Fruit fly (Drosophila melanogaster): ENCODE measurements around the gene ERp44.

Gene ERp44

dm6 chrX:16335107-16335642, 37.7 kb upstream of the ERp44 start (continued):
- no peak for TF ChIP-seq unc-4 (GFP tag; IDR thresholded peaks at IDR 0.05; ENCODE audit: partially characterized antibody)
- TF ChIP-seq nerfin-2 (GFP tag; IDR thresholded peaks at IDR 0.05; ENCODE audit: partially characterized antibody): no peak
- TF ChIP-seq Atf-2 (GFP tag; optimal IDR thresholded peaks at IDR 0.05): peak; percentile 71
- no peak for TF ChIP-seq HLH4C (GFP tag; IDR thresholded peaks at IDR 0.05; ENCODE audit: partially characterized antibody)
- TF ChIP-seq E2f2 (GFP tag; IDR thresholded peaks at IDR 0.05): peak; percentile 58
- TF ChIP-seq CG14441 (GFP tag; IDR thresholded peaks at IDR 0.05): peak; percentile 82
- peak; percentile 78 for TF ChIP-seq Dbx (GFP tag; IDR thresholded peaks at IDR 0.05)
- TF ChIP-seq CG10654 (GFP tag; optimal IDR thresholded peaks at IDR 0.05): peak; percentile 56
- TF ChIP-seq trh (GFP tag; optimal IDR thresholded peaks at IDR 0.05): peak; percentile 52
- TF ChIP-seq wor (GFP tag; IDR thresholded peaks at IDR 0.05): peak; percentile 51; the same call in 1 of the 2 replicates
- TF ChIP-seq dimm (GFP tag; IDR thresholded peaks at IDR 0.05): no peak
- peak; percentile 63 for TF ChIP-seq fd3F (GFP tag; optimal IDR thresholded peaks at IDR 0.05)
- peak; percentile 78 for TF ChIP-seq Meics (GFP tag; optimal IDR thresholded peaks at IDR 0.05)
- TF ChIP-seq Poxn (GFP tag; IDR thresholded peaks at IDR 0.05): no peak
- peak; percentile 71 for TF ChIP-seq CG13624 (GFP tag; optimal IDR thresholded peaks at IDR 0.05)
- peak; percentile 67 for TF ChIP-seq PHDP (tag; optimal IDR thresholded peaks at IDR 0.05)
- TF ChIP-seq Dip3 (GFP tag; optimal IDR thresholded peaks at IDR 0.05): peak; percentile 62
- TF ChIP-seq CG18619 (GFP tag; optimal IDR thresholded peaks at IDR 0.05): peak; percentile 29
- TF ChIP-seq nom (GFP tag; optimal IDR thresholded peaks at IDR 0.05): peak; percentile 46
- TF ChIP-seq Ptx1 (GFP tag; IDR thresholded peaks at IDR 0.05): peak; percentile 75
- TF ChIP-seq unpg (GFP tag; optimal IDR thresholded peaks at IDR 0.05): peak; percentile 70
- no peak for TF ChIP-seq CG8478 (optimal IDR thresholded peaks at IDR 0.05)
- TF ChIP-seq sug (tag; optimal IDR thresholded peaks at IDR 0.05): peak; percentile 55
- TF ChIP-seq NFAT (GFP tag; IDR thresholded peaks at IDR 0.05): peak; percentile 79
- TF ChIP-seq CG13424 (tag; optimal IDR thresholded peaks at IDR 0.05): peak; percentile 73
- TF ChIP-seq CG7963 (GFP tag; IDR thresholded peaks at IDR 0.05; ENCODE audit: partially characterized antibody): no peak
- no peak for TF ChIP-seq CG15479 (GFP tag; optimal IDR thresholded peaks at IDR 0.05)
- peak; percentile 72 for TF ChIP-seq Dek (tag; optimal IDR thresholded peaks at IDR 0.05)
- peak; percentile 61 for TF ChIP-seq CG17829 (tag; optimal IDR thresholded peaks at IDR 0.05)
- TF ChIP-seq nau (GFP tag; optimal IDR thresholded peaks at IDR 0.05): peak; percentile 38
- no peak for TF ChIP-seq mld (GFP tag; IDR thresholded peaks at IDR 0.05; ENCODE audit: partially characterized antibody)
- TF ChIP-seq vfl (GFP tag; optimal IDR thresholded peaks at IDR 0.05): peak; percentile 75
- no peak for TF ChIP-seq CG11247 (GFP tag; IDR thresholded peaks at IDR 0.05)
- peak; percentile 78 for TF ChIP-seq CG17328 (GFP tag; IDR thresholded peaks at IDR 0.05)
- peak; percentile 61 for TF ChIP-seq Ssrp (tag; optimal IDR thresholded peaks at IDR 0.05)
- peak; percentile 85 for TF ChIP-seq Rfx (GFP tag; IDR thresholded peaks at IDR 0.05)
- TF ChIP-seq CG1024 (GFP tag; IDR thresholded peaks at IDR 0.05): peak; percentile 51; the same call in 1 of the 2 replicates
- TF ChIP-seq Atf3 (GFP tag; optimal IDR thresholded peaks at IDR 0.05): peak; percentile 26
- TF ChIP-seq mam (GFP tag; optimal IDR thresholded peaks at IDR 0.05): peak; percentile 71
- peak; percentile 13 for TF ChIP-seq CG12299 (tag; optimal IDR thresholded peaks at IDR 0.05)
- TF ChIP-seq ham (GFP tag; IDR thresholded peaks at IDR 0.05): no peak
- peak; percentile 43 for TF ChIP-seq CG10274 (GFP tag; optimal IDR thresholded peaks at IDR 0.05)
- peak; percentile 62; the same call in 1 of the 3 replicates for TF ChIP-seq Optix (GFP tag; IDR thresholded peaks at IDR 0.05)
- peak; percentile 71 for TF ChIP-seq gem (tag; optimal IDR thresholded peaks at IDR 0.05)
- peak; percentile 65 for TF ChIP-seq CG4424 (GFP tag; optimal IDR thresholded peaks at IDR 0.05)
- peak; percentile 51 for TF ChIP-seq CG12769 (tag; optimal IDR thresholded peaks at IDR 0.05)
- 0 out of 2 replicates have a peak, but pooled peaks have one; percentile 38 for TF ChIP-seq CG4360 (GFP tag; IDR thresholded peaks at IDR 0.05)
- peak; percentile 86 for TF ChIP-seq slbo (GFP tag; IDR thresholded peaks at IDR 0.05)
- peak; percentile 46 for TF ChIP-seq CG12942 (GFP tag; optimal IDR thresholded peaks at IDR 0.05)
- no peak for TF ChIP-seq Lpt (GFP tag; optimal IDR thresholded peaks at IDR 0.05)
- no peak for TF ChIP-seq cad (GFP tag; optimal IDR thresholded peaks at IDR 0.05)

All from whole organism, embryonic.